Worm (Caenorhabditis elegans) whole organism, young adult: ENCODE results near the gene sprr-2.

ENCODE experiments used
- B0019.2 ChIP-seq: fragments of 200-800 bp; sonication (Bioruptor generic); conservative IDR thresholded peaks from 2 replicates; pipeline ENCODE4 v1.3.6; 2022; ENCODE audit warnings: missing genetic modification reagents, missing genetic modification characterization, missing compliant biosample characterization
- C17E4.6 ChIP-seq: fragments of 200-800 bp; sonication (Bioruptor generic); IDR thresholded peaks from 2 replicates; pipeline ENCODE4 v1.3.6; 2022; ENCODE audit warnings: missing genetic modification reagents, missing genetic modification characterization, missing compliant biosample characterization
- F10E7.11 ChIP-seq: sonication (generic microtip); optimal IDR thresholded peaks from 2 replicates; lab custom pipeline; 2017; ENCODE audit warnings: mild to moderate bottlenecking, missing genetic modification characterization, moderate library complexity, missing compliant biosample characterization
- F39B2.1 ChIP-seq: fragments of 200-800 bp; sonication (Bioruptor generic); IDR thresholded peaks from 2 replicates; pipeline ENCODE4 v1.3.6; 2022; ENCODE audit warnings: missing genetic modification reagents, missing genetic modification characterization, missing compliant biosample characterization
- F52B5.7 ChIP-seq: sonication (generic microtip); optimal IDR thresholded peaks from 2 replicates; lab custom pipeline; 2016; ENCODE audit warnings: mild to moderate bottlenecking, missing genetic modification characterization, missing compliant biosample characterization
- F57A8.1 ChIP-seq: fragments of 200-800 bp; sonication (Bioruptor generic); optimal IDR thresholded peaks from 2 replicates; lab custom pipeline; 2018; ENCODE audit warnings: mild to moderate bottlenecking, missing genetic modification characterization, moderate library complexity, missing compliant biosample characterization
- T07F8.4 ChIP-seq: sonication (generic microtip); optimal IDR thresholded peaks from 2 replicates; lab custom pipeline; 2016; ENCODE audit warnings: mild to moderate bottlenecking, missing genetic modification characterization, moderate library complexity, missing compliant biosample characterization
- T26A5.8 ChIP-seq: sonication (generic microtip); optimal IDR thresholded peaks from 2 replicates; lab custom pipeline; 2016; ENCODE audit warnings: missing genetic modification characterization, missing compliant biosample characterization
- ama-1 ChIP-seq, 3 experiments: fragments of 150-350 bp in 1 of 3; sonication (generic microtip) in 2 of 3; optimal IDR thresholded peaks; 2 replicates each; lab custom pipeline; 2014 to 2018; ENCODE audit warnings: missing biosample characterization in 2 of 3, missing genetic modification characterization in 2 of 3, missing genetic modification reagents in 2 of 3
- atf-7 ChIP-seq: sonication (generic microtip); optimal IDR thresholded peaks from 2 replicates; lab custom pipeline; 2017; ENCODE audit warnings: mild to moderate bottlenecking, missing genetic modification characterization, missing compliant biosample characterization
- athp-1 ChIP-seq: sonication (generic microtip); optimal IDR thresholded peaks from 2 replicates; lab custom pipeline; 2017; ENCODE audit warnings: mild to moderate bottlenecking, missing genetic modification characterization, missing compliant biosample characterization
- bed-1 ChIP-seq: fragments of 200-800 bp; sonication (Bioruptor generic); IDR thresholded peaks from 2 replicates; pipeline ENCODE4 v1.3.6; 2022; ENCODE audit warnings: missing genetic modification reagents, missing genetic modification characterization, missing compliant biosample characterization
- bed-2 ChIP-seq: fragments of 200-800 bp; sonication (Bioruptor generic); IDR thresholded peaks from 2 replicates; pipeline ENCODE4 v1.3.6; 2022; ENCODE audit warnings: missing genetic modification reagents, missing genetic modification characterization, missing compliant biosample characterization
- die-1 ChIP-seq: sonication (generic microtip); optimal IDR thresholded peaks from 2 replicates; lab custom pipeline; 2016; ENCODE audit warnings: missing genotype, mild to moderate bottlenecking, missing genetic modification characterization, missing compliant biosample characterization
- dpl-1 ChIP-seq: fragments of 150-350 bp; optimal IDR thresholded peaks from 2 replicates; lab custom pipeline; 2014; ENCODE audit warnings: missing biosample characterization, missing genetic modification reagents, missing genetic modification characterization
- efl-1 ChIP-seq: fragments of 150-350 bp; optimal IDR thresholded peaks from 2 replicates; lab custom pipeline; 2014; ENCODE audit warnings: missing biosample characterization, missing genetic modification reagents, missing genetic modification characterization
- fkh-3 ChIP-seq: sonication (generic microtip); optimal IDR thresholded peaks from 2 replicates; lab custom pipeline; 2016; ENCODE audit warnings: mild to moderate bottlenecking, missing genetic modification characterization, missing compliant biosample characterization
- hlh-12 ChIP-seq: sonication (generic microtip); optimal IDR thresholded peaks from 2 replicates; lab custom pipeline; 2016; ENCODE audit warnings: missing genetic modification characterization, missing compliant biosample characterization
- hsf-1 ChIP-seq: fragments of 200-800 bp; sonication (Bioruptor generic); IDR thresholded peaks from 2 replicates; pipeline ENCODE4 v1.3.6; 2022; ENCODE audit warnings: missing genetic modification reagents, missing genetic modification characterization, missing compliant biosample characterization
- lag-1 ChIP-seq: fragments of 200-800 bp; sonication (Bioruptor generic); IDR thresholded peaks from 2 replicates; pipeline ENCODE4 v1.3.6; 2022; ENCODE audit warnings: missing genetic modification reagents, missing genetic modification characterization, missing compliant biosample characterization
- let-607 ChIP-seq, 2 experiments: fragments of 200-800 bp in 1 of 2; sonication (Bioruptor generic) in 1 of 2; sonication (generic microtip) in 1 of 2; optimal IDR thresholded peaks; 2 replicates each; lab custom pipeline; 2016 to 2018; ENCODE audit warnings: mild to moderate bottlenecking in 2 of 2, missing compliant biosample characterization in 2 of 2, missing genetic modification characterization in 2 of 2, moderate library complexity in 2 of 2, missing genotype in 1 of 2
- lin-54 ChIP-seq: fragments of 200-800 bp; sonication (Bioruptor generic); optimal IDR thresholded peaks from 2 replicates; lab custom pipeline; 2018; ENCODE audit warnings: mild to moderate bottlenecking, missing genetic modification characterization, missing compliant biosample characterization
- lsl-1 ChIP-seq: fragments of 200-800 bp; sonication (Bioruptor generic); optimal IDR thresholded peaks from 2 replicates; lab custom pipeline; 2018; ENCODE audit warnings: mild to moderate bottlenecking, missing genetic modification characterization, moderate library complexity, missing compliant biosample characterization
- lsy-27 ChIP-seq: sonication (generic microtip); optimal IDR thresholded peaks from 2 replicates; lab custom pipeline; 2017; ENCODE audit warnings: missing genetic modification characterization, mild to moderate bottlenecking, missing compliant biosample characterization, antibody characterized with exemption, missing genotype, borderline replicate concordance; ENCODE audit not compliant: insufficient read depth
- madf-10 ChIP-seq: sonication (generic microtip); optimal IDR thresholded peaks from 2 replicates; lab custom pipeline; 2016; ENCODE audit warnings: mild to moderate bottlenecking, missing genetic modification characterization, missing compliant biosample characterization
- madf-8 ChIP-seq: fragments of 200-800 bp; sonication (Bioruptor generic); conservative IDR thresholded peaks from 2 replicates; pipeline ENCODE4 v1.3.6; 2022; ENCODE audit warnings: missing genetic modification reagents, missing genetic modification characterization, missing compliant biosample characterization
- mes-4 ChIP-seq: sonication (generic microtip); optimal IDR thresholded peaks from 2 replicates; lab custom pipeline; 2016; ENCODE audit warnings: missing genotype, missing genetic modification characterization, missing compliant biosample characterization
- nfya-2 ChIP-seq: fragments of 200-800 bp; sonication (Bioruptor generic); IDR thresholded peaks from 2 replicates; pipeline ENCODE4 v1.3.6; 2022; ENCODE audit warnings: missing genetic modification reagents, missing genetic modification characterization, missing compliant biosample characterization
- nhr-179 ChIP-seq: sonication (generic microtip); optimal IDR thresholded peaks from 2 replicates; lab custom pipeline; 2016; ENCODE audit warnings: mild to moderate bottlenecking, missing genetic modification characterization, missing compliant biosample characterization
- rec-8 ChIP-seq, 2 experiments: sonication (generic microtip); optimal IDR thresholded peaks; 2 replicates each; lab custom pipeline; 2016; ENCODE audit warnings: mild to moderate bottlenecking in 2 of 2, missing genetic modification characterization in 2 of 2, missing genetic modification reagents in 2 of 2, missing genotype in 2 of 2, missing biosample characterization in 1 of 2, missing compliant biosample characterization in 1 of 2, moderate library complexity in 1 of 2
- snpc-1.3 ChIP-seq: sonication (generic microtip); optimal IDR thresholded peaks from 2 replicates; lab custom pipeline; 2017; ENCODE audit warnings: missing genetic modification characterization, mild to moderate bottlenecking, missing compliant biosample characterization, antibody characterized with exemption, moderate library complexity, missing genotype, missing genetic modification reagents; ENCODE audit not compliant: insufficient read depth
- tlf-1 ChIP-seq: fragments of 200-800 bp; sonication (Bioruptor generic); optimal IDR thresholded peaks from 2 replicates; lab custom pipeline; 2018; ENCODE audit warnings: mild to moderate bottlenecking, missing genetic modification characterization, missing compliant biosample characterization
- zfh-2 ChIP-seq: fragments of 200-800 bp; sonication (Bioruptor generic); conservative IDR thresholded peaks from 2 replicates; pipeline ENCODE4 v1.3.6; 2022; ENCODE audit warnings: missing genetic modification reagents, missing genetic modification characterization, missing compliant biosample characterization
- ztf-18 ChIP-seq: sonication (generic microtip); optimal IDR thresholded peaks from 2 replicates; lab custom pipeline; 2016; ENCODE audit warnings: missing genotype, mild to moderate bottlenecking, missing genetic modification characterization, missing compliant biosample characterization
- ztf-3 ChIP-seq: fragments of 200-800 bp; sonication (Bioruptor generic); optimal IDR thresholded peaks from 2 replicates; lab custom pipeline; 2018; ENCODE audit warnings: mild to moderate bottlenecking, missing genetic modification characterization, missing compliant biosample characterization
- ztf-6 ChIP-seq: fragments of 200-800 bp; sonication (Bioruptor generic); IDR thresholded peaks from 2 replicates; pipeline ENCODE4 v1.3.6; 2022; ENCODE audit warnings: missing genetic modification reagents, missing genetic modification characterization, missing compliant biosample characterization

sprr-2 gene

ce11 chrX:14810718-14811117, 17.5 kb downstream of the sprr-2 start, which contains the start of gene atf-4 (continued):
- TF ChIP-seq madf-10 (tag; lab: Kevin White, UChicago) (peak; percentile 4), T07F8.4 (tag; lab: Kevin White, UChicago) (no peak), lsy-27 (tag; lab: Kevin White, UChicago) (no peak), tlf-1 (GFP tag; lab: Kevin White, UChicago) (no peak), F57A8.1 (GFP tag; lab: Kevin White, UChicago) (no peak), C17E4.6 (GFP tag; lab: Robert Waterston, UW) (no peak), let-607 (tag; optimal IDR thresholded peaks at IDR 0.05; lab: Kevin White, UChicago) (peak in 1 of 2 experiments; percentile 54), F52B5.7 (tag; lab: Kevin White, UChicago) (no peak), mes-4 (no peak), nhr-179 (no peak), ztf-3 (GFP tag; lab: Kevin White, UChicago) (no peak), lin-54 (GFP tag; lab: Kevin White, UChicago) (peak; percentile 14), madf-8 (GFP tag; lab: Robert Waterston, UW) (no peak), F39B2.1 (GFP tag; lab: Robert Waterston, UW) (no peak), bed-1 (GFP tag; lab: Robert Waterston, UW) (no peak), hlh-12 (tag; lab: Kevin White, UChicago) (no peak), ztf-18 (no peak), lsl-1 (GFP tag; lab: Kevin White, UChicago) (no peak), snpc-1.3 (tag; lab: Kevin White, UChicago) (no peak), fkh-3 (tag; lab: Kevin White, UChicago) (no peak), atf-7 (tag; lab: Kevin White, UChicago) (peak; percentile 59), zfh-2 (GFP tag; lab: Robert Waterston, UW) (0 out of 2 replicates have a peak, but pooled peaks have one; percentile 7), hsf-1 (GFP tag; lab: Robert Waterston, UW) (no peak), F10E7.11 (tag; lab: Kevin White, UChicago) (no peak), lag-1 (GFP tag; lab: Robert Waterston, UW) (no peak), rec-8 (tag; optimal IDR thresholded peaks at IDR 0.05; lab: Kevin White, UChicago) (no peak), ztf-6 (GFP tag; lab: Robert Waterston, UW) (no peak)
- TF ChIP-seq, all 124 proteins: peak for 25

DNA sequence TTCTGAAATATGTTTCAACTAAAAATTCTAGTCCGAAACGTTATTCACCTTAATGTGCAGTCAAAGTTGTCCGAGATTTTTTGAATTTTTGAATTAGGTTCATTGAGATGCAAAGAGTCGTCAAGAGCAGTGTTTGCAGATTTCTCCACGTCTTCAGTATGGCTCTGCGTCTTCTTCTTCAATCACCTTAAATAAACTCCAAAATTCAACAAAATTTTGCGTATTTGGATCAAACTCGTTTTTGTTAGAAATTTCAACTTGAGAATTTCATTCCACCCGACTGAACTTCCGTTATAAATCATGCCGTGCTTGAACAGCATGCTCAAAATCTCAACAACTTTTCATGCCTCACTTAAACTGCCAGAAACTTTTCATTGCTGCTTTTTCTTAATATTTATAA, 18.8 kb downstream of the sprr-2 start, which contains the start of gene T04C10.3:
Gene T04C10.3, plus strand, starts transcription at position 301 of the 400 bp plus-strand sequence.
- TF ChIP-seq B0019.2 (no peak), T26A5.8 (tag; lab: Kevin White, UChicago) (no peak), nfya-2 (GFP tag; lab: Robert Waterston, UW) (no peak), bed-2 (GFP tag; lab: Robert Waterston, UW) (no peak), lsl-1 (GFP tag; lab: Kevin White, UChicago) (no peak), nhr-179 (no peak), dpl-1 (GFP tag; lab: Kevin White, UChicago) (no peak), fkh-3 (tag; lab: Kevin White, UChicago) (no peak), ama-1 (optimal IDR thresholded peaks at IDR 0.05; lab: Kevin White, UChicago) (no peak), ama-1 (GFP tag; optimal IDR thresholded peaks at IDR 0.05; lab: Kevin White, UChicago) (no peak), efl-1 (GFP tag; lab: Kevin White, UChicago) (no peak), athp-1 (tag; lab: Kevin White, UChicago) (no peak), die-1 (no peak)
- TF ChIP-seq, all 124 proteins: peak for 0
